Fruit fly (Drosophila melanogaster) whole organism, embryonic: ENCODE measurements around the gene CG11951.

ENCODE experiments used
- BEAF-32 ChIP-seq: fragments of 200-800 bp; sonication (Bioruptor generic); optimal IDR thresholded peaks from 3 replicates; lab custom pipeline; 2017; ENCODE audit warnings: missing biosample characterization, missing genetic modification characterization, mild to moderate bottlenecking, moderate library complexity, missing genetic modification reagents
- Blimp-1 ChIP-seq: fragments of 200-800 bp; sonication (Bioruptor generic); optimal IDR thresholded peaks from 3 replicates; lab custom pipeline; 2018; ENCODE audit warnings: missing biosample characterization, missing genetic modification characterization, mild to moderate bottlenecking, moderate library complexity, missing genetic modification reagents
- CG10366 ChIP-seq: fragments of 200-800 bp; sonication (Bioruptor generic); IDR thresholded peaks from 2 replicates; pipeline ENCODE4 v1.3.6; 2022; ENCODE audit warnings: missing biosample characterization, missing genetic modification characterization
- CG10654 ChIP-seq: fragments of 200-800 bp; sonication (Bioruptor generic); optimal IDR thresholded peaks from 2 replicates; lab custom pipeline; 2016; ENCODE audit warnings: missing biosample characterization, missing genetic modification characterization
- CG12236 ChIP-seq: fragments of 200-800 bp; sonication (Bioruptor generic); optimal IDR thresholded peaks from 2 replicates; lab custom pipeline; 2016; ENCODE audit warnings: missing biosample characterization, missing genetic modification characterization
- CG13775 ChIP-seq: fragments of 200-800 bp; sonication (Bioruptor generic); optimal IDR thresholded peaks from 3 replicates; lab custom pipeline; 2017; ENCODE audit warnings: missing biosample characterization, mild to moderate bottlenecking, missing genetic modification characterization
- CG14667 ChIP-seq: fragments of 200-800 bp; sonication (Bioruptor generic); IDR thresholded peaks from 2 replicates; pipeline ENCODE4 v1.3.6; 2022; ENCODE audit warnings: missing biosample characterization, missing genetic modification characterization
- CG14710 ChIP-seq: fragments of 200-800 bp; sonication (Bioruptor generic); optimal IDR thresholded peaks from 3 replicates; lab custom pipeline; 2019; ENCODE audit warnings: missing biosample characterization, mild to moderate bottlenecking, missing genetic modification characterization, moderate library complexity
- CG1529 ChIP-seq: fragments of 200-800 bp; sonication (Bioruptor generic); optimal IDR thresholded peaks from 3 replicates; lab custom pipeline; 2018; ENCODE audit warnings: missing biosample characterization, missing genetic modification characterization
- CG1603 ChIP-seq: fragments of 200-800 bp; sonication (Bioruptor generic); optimal IDR thresholded peaks from 2 replicates; lab custom pipeline; 2019; ENCODE audit warnings: missing biosample characterization, mild to moderate bottlenecking, missing genetic modification characterization, moderate library complexity
- CG16779 ChIP-seq: fragments of 200-800 bp; sonication (Bioruptor generic); IDR thresholded peaks from 2 replicates; pipeline ENCODE4 v1.3.6; 2022; ENCODE audit warnings: missing biosample characterization, missing genetic modification characterization
- CG17186 ChIP-seq: fragments of 200-800 bp; sonication (Bioruptor generic); optimal IDR thresholded peaks from 3 replicates; lab custom pipeline; 2017; ENCODE audit warnings: missing biosample characterization, missing genetic modification reagents, missing genetic modification characterization
- CG17361 ChIP-seq: fragments of 200-800 bp; sonication (Bioruptor generic); IDR thresholded peaks from 3 replicates; pipeline ENCODE4 v1.3.6; 2022; ENCODE audit warnings: missing biosample characterization, missing genetic modification characterization
- CG17829 ChIP-seq: fragments of 200-800 bp; optimal IDR thresholded peaks from 2 replicates; lab custom pipeline; 2019; ENCODE audit warnings: missing biosample characterization, mild to moderate bottlenecking, missing genetic modification characterization, moderate library complexity
- CG30403 ChIP-seq: fragments of 200-800 bp; sonication (Bioruptor generic); optimal IDR thresholded peaks from 3 replicates; lab custom pipeline; 2016; ENCODE audit warnings: missing biosample characterization, missing genetic modification characterization
- CG31365 ChIP-seq: fragments of 200-800 bp; sonication (Bioruptor generic); optimal IDR thresholded peaks from 2 replicates; lab custom pipeline; 2018; ENCODE audit warnings: missing biosample characterization, mild to moderate bottlenecking, missing genetic modification characterization
- CG33557 ChIP-seq: fragments of 200-800 bp; sonication (Bioruptor generic); optimal IDR thresholded peaks from 2 replicates; lab custom pipeline; 2019; ENCODE audit warnings: missing biosample characterization, mild to moderate bottlenecking, missing genetic modification characterization, moderate library complexity
- CG42726 ChIP-seq: fragments of 200-800 bp; sonication (Bioruptor generic); IDR thresholded peaks from 2 replicates; pipeline ENCODE4 v1.3.6; 2022; ENCODE audit warnings: missing biosample characterization, missing genetic modification characterization; ENCODE audit not compliant: partially characterized antibody
- CG7786 ChIP-seq: fragments of 200-800 bp; sonication (Bioruptor generic); optimal IDR thresholded peaks from 2 replicates; lab custom pipeline; 2016; ENCODE audit warnings: missing biosample characterization, missing genetic modification characterization
- CG7839 ChIP-seq: fragments of 200-800 bp; sonication (Bioruptor generic); optimal IDR thresholded peaks from 3 replicates; lab custom pipeline; 2018; ENCODE audit warnings: missing biosample characterization, mild to moderate bottlenecking, missing genetic modification characterization, moderate library complexity
- CG8290 ChIP-seq, 3 experiments: fragments of 200-800 bp; sonication (Bioruptor generic); optimal IDR thresholded peaks; 2 replicates each; lab custom pipeline; 2016 to 2019; ENCODE audit warnings: missing biosample characterization in 3 of 3, missing genetic modification characterization in 3 of 3, mild to moderate bottlenecking in 2 of 3, moderate library complexity in 1 of 3
- D19A ChIP-seq: fragments of 200-800 bp; optimal IDR thresholded peaks from 3 replicates; lab custom pipeline; 2019; ENCODE audit warnings: missing biosample characterization, mild to moderate bottlenecking, missing genetic modification characterization, moderate library complexity
- Dek ChIP-seq: fragments of 200-800 bp; sonication (Bioruptor generic); optimal IDR thresholded peaks from 3 replicates; lab custom pipeline; 2019; ENCODE audit warnings: missing biosample characterization, mild to moderate bottlenecking, missing genetic modification characterization, moderate library complexity
- Ets65A ChIP-seq: fragments of 200-800 bp; sonication (Bioruptor generic); peaks from one replicate; lab custom pipeline; 2016; ENCODE audit warnings: missing biosample characterization, missing genetic modification characterization
- HLHmδ ChIP-seq: fragments of 200-800 bp; sonication (Bioruptor generic); optimal IDR thresholded peaks from 2 replicates; lab custom pipeline; 2018; ENCODE audit warnings: missing biosample characterization, mild to moderate bottlenecking, missing genetic modification characterization, moderate library complexity
- Hr39 ChIP-seq: fragments of >200 bp; optimal IDR thresholded peaks from 2 replicates; lab custom pipeline; 2017
- Hr78 ChIP-seq, 2 experiments: fragments of 200-800 bp in 1 of 2; fragments of >200 bp in 1 of 2; sonication (Bioruptor generic) in 1 of 2; optimal IDR thresholded peaks; 2 replicates each; lab custom pipeline; 2017 to 2019; ENCODE audit warnings: missing biosample characterization in 2 of 2, missing genetic modification characterization in 2 of 2, mild to moderate bottlenecking in 1 of 2, moderate library complexity in 1 of 2
- Pdp1 ChIP-seq, 2 experiments: fragments of 200-800 bp; sonication (Bioruptor generic); optimal IDR thresholded peaks; 3 replicates each; lab custom pipeline; 2016; ENCODE audit warnings: missing biosample characterization in 2 of 2, missing genetic modification characterization in 2 of 2, mild to moderate bottlenecking in 1 of 2, moderate library complexity in 1 of 2
- Stat92E ChIP-seq, 3 experiments: fragments of >200 bp in 2 of 3; fragments of 200-800 bp in 1 of 3; sonication (Bioruptor generic) in 1 of 3; optimal IDR thresholded peaks; 2 replicates each; lab custom pipeline; 2017 to 2019; ENCODE audit warnings: missing biosample characterization in 3 of 3, missing genetic modification characterization in 3 of 3, mild to moderate bottlenecking in 1 of 3, moderate library complexity in 1 of 3
- Taf1 ChIP-seq: fragments of 200-800 bp; sonication (Bioruptor generic); IDR thresholded peaks from 2 replicates; pipeline ENCODE4 v1.3.6; 2022; ENCODE audit warnings: missing biosample characterization, missing genetic modification characterization
- Vsx1 ChIP-seq: fragments of 200-800 bp; sonication (Bioruptor generic); optimal IDR thresholded peaks from 2 replicates; lab custom pipeline; 2017; ENCODE audit warnings: missing biosample characterization, mild to moderate bottlenecking, missing genetic modification characterization, missing genetic modification reagents
- ac ChIP-seq: fragments of 200-800 bp; sonication (Bioruptor generic); optimal IDR thresholded peaks from 3 replicates; lab custom pipeline; 2017; ENCODE audit warnings: missing biosample characterization, mild to moderate bottlenecking, missing genetic modification characterization
- bsh ChIP-seq, 2 experiments: fragments of 200-800 bp; sonication (Bioruptor generic); optimal IDR thresholded peaks; 2 replicates each; lab custom pipeline; 2017 to 2018; ENCODE audit warnings: mild to moderate bottlenecking in 2 of 2, missing biosample characterization in 2 of 2, missing genetic modification characterization in 2 of 2, moderate library complexity in 1 of 2
- btn ChIP-seq: fragments of 200-800 bp; sonication (Bioruptor generic); optimal IDR thresholded peaks from 2 replicates; lab custom pipeline; 2016; ENCODE audit warnings: missing biosample characterization, missing genetic modification characterization
- croc ChIP-seq: fragments of 200-800 bp; sonication (Bioruptor generic); conservative IDR thresholded peaks from 3 replicates; pipeline ENCODE4 v1.3.6; 2022; ENCODE audit warnings: missing biosample characterization, missing genetic modification characterization
- crol ChIP-seq: fragments of 200-800 bp; sonication (Bioruptor generic); IDR thresholded peaks from 2 replicates; pipeline ENCODE4 v1.3.6; 2022; ENCODE audit warnings: missing biosample characterization, missing genetic modification characterization
- dmrt11E ChIP-seq: fragments of 200-800 bp; sonication (Bioruptor generic); optimal IDR thresholded peaks from 3 replicates; lab custom pipeline; 2018; ENCODE audit warnings: missing biosample characterization, mild to moderate bottlenecking, missing genetic modification characterization, moderate library complexity
- fd64A ChIP-seq: fragments of 200-800 bp; sonication (Bioruptor generic); optimal IDR thresholded peaks from 3 replicates; lab custom pipeline; 2018; ENCODE audit warnings: missing biosample characterization, mild to moderate bottlenecking, missing genetic modification characterization
- gcm ChIP-seq: fragments of 200-800 bp; sonication (Bioruptor generic); optimal IDR thresholded peaks from 2 replicates; lab custom pipeline; 2019; ENCODE audit warnings: missing biosample characterization, mild to moderate bottlenecking, missing genetic modification characterization, moderate library complexity
- onecut ChIP-seq: fragments of 200-800 bp; sonication (Bioruptor generic); IDR thresholded peaks from 2 replicates; pipeline ENCODE4 v1.3.6; 2022; ENCODE audit warnings: missing biosample characterization, missing genetic modification characterization
- pb ChIP-seq: fragments of 200-800 bp; sonication (Bioruptor generic); optimal IDR thresholded peaks from 3 replicates; lab custom pipeline; 2016; ENCODE audit warnings: missing biosample characterization, missing genetic modification characterization
- phol ChIP-seq: fragments of 200-800 bp; sonication (Bioruptor generic); optimal IDR thresholded peaks from 3 replicates; lab custom pipeline; 2018; ENCODE audit warnings: missing biosample characterization, mild to moderate bottlenecking, missing genetic modification characterization, moderate library complexity
- pita ChIP-seq: fragments of 200-800 bp; sonication (Bioruptor generic); optimal IDR thresholded peaks from 2 replicates; lab custom pipeline; 2017; ENCODE audit warnings: missing biosample characterization, mild to moderate bottlenecking, missing genetic modification characterization
- pros ChIP-seq: fragments of 200-800 bp; sonication (Bioruptor generic); optimal IDR thresholded peaks from 3 replicates; lab custom pipeline; 2019; ENCODE audit warnings: missing biosample characterization, mild to moderate bottlenecking, missing genetic modification characterization, moderate library complexity
- sd ChIP-seq: fragments of 200-800 bp; sonication (Bioruptor generic); optimal IDR thresholded peaks from 3 replicates; lab custom pipeline; 2018; ENCODE audit warnings: missing biosample characterization, mild to moderate bottlenecking, missing genetic modification characterization, moderate library complexity
- sens ChIP-seq: fragments of 200-800 bp; sonication (Bioruptor generic); peaks from one replicate; lab custom pipeline; 2016; ENCODE audit warnings: missing biosample characterization, missing genetic modification characterization
- seq ChIP-seq: fragments of 200-800 bp; sonication (Bioruptor generic); IDR thresholded peaks from 2 replicates; pipeline ENCODE4 v1.3.6; 2022; ENCODE audit warnings: missing biosample characterization, missing genetic modification characterization
- sug ChIP-seq: fragments of 200-800 bp; optimal IDR thresholded peaks from 2 replicates; lab custom pipeline; 2019; ENCODE audit warnings: missing biosample characterization, mild to moderate bottlenecking, missing genetic modification characterization, moderate library complexity
- tio ChIP-seq: fragments of 200-800 bp; sonication (Bioruptor generic); optimal IDR thresholded peaks from 2 replicates; lab custom pipeline; 2017; ENCODE audit warnings: missing biosample characterization, missing genetic modification characterization, inconsistent platforms
- tup ChIP-seq: fragments of 200-800 bp; sonication (Bioruptor generic); optimal IDR thresholded peaks from 2 replicates; lab custom pipeline; 2016; ENCODE audit warnings: missing biosample characterization, mild to moderate bottlenecking, missing genetic modification characterization, moderate library complexity
- twi ChIP-seq: fragments of 200-800 bp; optimal IDR thresholded peaks from 2 replicates; lab custom pipeline; 2019; ENCODE audit warnings: missing biosample characterization, mild to moderate bottlenecking, missing genetic modification characterization, moderate library complexity

Gene CG11951

dm6 chr3R:29269204-29269603 lies 30.7 kb upstream of the CG11951 start (continued):
- TF ChIP-seq CG7839 (tag; lab: Kevin White, UChicago) (peak; percentile 12), CG14667 (GFP tag; lab: Robert Waterston, UW) (no peak), CG17186 (GFP tag; lab: Kevin White, UChicago) (no peak), Taf1 (GFP tag; lab: Robert Waterston, UW) (no peak), tio (GFP tag; lab: Kevin White, UChicago) (no peak), seq (GFP tag; lab: Robert Waterston, UW) (no peak), CG17361 (0 out of 3 replicates have a peak, but pooled peaks have one; percentile 12), Hr39 (lab: Kevin White, UChicago) (no peak), phol (peak; percentile 17), croc (no peak), CG7786 (GFP tag; lab: Kevin White, UChicago) (no peak), CG30403 (GFP tag; lab: Kevin White, UChicago) (no peak), CG17829 (peak; percentile 2), Ets65A (GFP tag; lab: Kevin White, UChicago) (peak; percentile 16), CG10654 (no peak), sens (GFP tag; lab: Kevin White, UChicago) (peak; percentile 75), CG16779 (no peak), btn (GFP tag; lab: Kevin White, UChicago) (no peak), sug (tag; lab: Kevin White, UChicago) (no peak), CG14710 (peak; percentile 32), dmrt11E (tag; lab: Kevin White, UChicago) (peak; percentile 54), CG33557 (peak; percentile 6), pros (no peak), CG8290 (GFP tag; optimal IDR thresholded peaks at IDR 0.05; lab: Kevin White, UChicago) (no peak), CG8290 (tag; optimal IDR thresholded peaks at IDR 0.05; lab: Kevin White, UChicago) (no peak), CG31365 (tag; lab: Kevin White, UChicago) (no peak), bsh (GFP tag; optimal IDR thresholded peaks at IDR 0.05; lab: Kevin White, UChicago) (peak in 1 of 2 experiments; percentile 11), CG42726 (GFP tag; lab: Robert Waterston, UW) (no peak), fd64A (GFP tag; lab: Kevin White, UChicago) (no peak), pb (no peak), pita (no peak), CG10366 (GFP tag; lab: Robert Waterston, UW) (no peak), BEAF-32 (GFP tag; lab: Kevin White, UChicago) (no peak)

- no peak for TF ChIP-seq Vsx1 (GFP tag; lab: Kevin White, UChicago)
- peak; percentile 87 for TF ChIP-seq pros
- peak; percentile 7 for TF ChIP-seq sd (tag; lab: Kevin White, UChicago)
- TF ChIP-seq Stat92E (GFP tag; optimal IDR thresholded peaks at IDR 0.05; lab: Kevin White, UChicago): peak in 1 of 3 experiments; percentile 79
- TF ChIP-seq Dek (tag; lab: Kevin White, UChicago): no peak
- no peak for TF ChIP-seq CG1603 (tag; lab: Kevin White, UChicago)
- peak; percentile 6 for TF ChIP-seq D19A
- TF ChIP-seq crol (GFP tag; lab: Robert Waterston, UW): peak; percentile 91
- no peak for TF ChIP-seq tup (GFP tag; lab: Kevin White, UChicago)
- TF ChIP-seq Hr78 (GFP tag; optimal IDR thresholded peaks at IDR 0.05; lab: Kevin White, UChicago): peak in 1 of 2 experiments; percentile 37
- peak; percentile 48 for TF ChIP-seq gcm (GFP tag; lab: Kevin White, UChicago)
- TF ChIP-seq CG12236 (GFP tag; lab: Kevin White, UChicago): no peak
- no peak for TF ChIP-seq ac (GFP tag; lab: Kevin White, UChicago)
- TF ChIP-seq CG17829: no peak
- peak; percentile 82 for TF ChIP-seq HLHmδ (GFP tag; lab: Kevin White, UChicago)
- TF ChIP-seq CG33557: peak; percentile 12
- TF ChIP-seq onecut: no peak
- peak; percentile 43 for TF ChIP-seq Blimp-1 (GFP tag; lab: Kevin White, UChicago)
- no peak for TF ChIP-seq CG1529
- no peak for TF ChIP-seq CG13775 (GFP tag; lab: Kevin White, UChicago)
- peak; percentile 48 for TF ChIP-seq twi (tag; lab: Kevin White, UChicago)
- peak in 1 of 2 experiments; percentile 52 for TF ChIP-seq Pdp1 (GFP tag; optimal IDR thresholded peaks at IDR 0.05; lab: Kevin White, UChicago)
Observed at dm6 chr3R:29268062-29268461, 29.5 kb upstream of the CG11951 start.
